Worm (Caenorhabditis elegans) whole organism, young adult: ENCODE data around the gene C06A1.7.

Source experiments
- F37B4.10 ChIP-seq: fragments of 200-800 bp; sonication (Bioruptor generic); IDR thresholded peaks from 2 replicates; pipeline ENCODE4 v1.3.6; 2022; ENCODE audit warnings: missing genetic modification characterization, missing compliant biosample characterization
- Y67H2A.10 ChIP-seq: fragments of 200-800 bp; sonication (Bioruptor generic); conservative IDR thresholded peaks from 2 replicates; pipeline ENCODE4 v1.3.6; 2022; ENCODE audit warnings: missing genetic modification reagents, missing genetic modification characterization, missing compliant biosample characterization
- ceh-40 ChIP-seq: fragments of 200-800 bp; sonication (Bioruptor generic); IDR thresholded peaks from 2 replicates; pipeline ENCODE4 v1.3.6; 2022; ENCODE audit warnings: missing genetic modification characterization, missing compliant biosample characterization
- ceh-91 ChIP-seq: fragments of 200-800 bp; sonication (Bioruptor generic); IDR thresholded peaks from 2 replicates; pipeline ENCODE4 v1.3.6; 2022; ENCODE audit warnings: missing genetic modification reagents, missing genetic modification characterization, missing compliant biosample characterization
- hmg-1.2 ChIP-seq: fragments of 200-800 bp; sonication (Bioruptor generic); IDR thresholded peaks from 2 replicates; pipeline ENCODE4 v1.3.6; 2022; ENCODE audit warnings: missing genetic modification reagents, missing genetic modification characterization, missing compliant biosample characterization
- somi-1 ChIP-seq: fragments of 200-800 bp; sonication (Bioruptor generic); optimal IDR thresholded peaks from 2 replicates; lab custom pipeline; 2018; ENCODE audit warnings: mild to moderate bottlenecking, missing genetic modification characterization, missing compliant biosample characterization
- ztf-6 ChIP-seq: fragments of 200-800 bp; sonication (Bioruptor generic); IDR thresholded peaks from 2 replicates; pipeline ENCODE4 v1.3.6; 2022; ENCODE audit warnings: missing genetic modification reagents, missing genetic modification characterization, missing compliant biosample characterization

- TF ChIP-seq ceh-91 (GFP tag; lab: Robert Waterston, UW): no peak
- no peak for TF ChIP-seq ceh-40
- TF ChIP-seq ztf-6: no peak
- no peak for TF ChIP-seq Y67H2A.10 (GFP tag; lab: Robert Waterston, UW)
- no peak for TF ChIP-seq somi-1 (GFP tag; lab: Kevin White, UChicago)
- TF ChIP-seq hmg-1.2 (GFP tag; lab: Robert Waterston, UW): no peak
- no peak for TF ChIP-seq F37B4.10 (GFP tag; lab: Robert Waterston, UW)
Observed at ce11 chrII:10598039-10598438, 33.3 kb downstream of the C06A1.7 start, which contains the start of gene C14A4.8.
